Worm (Caenorhabditis elegans) whole organism, midembryonic: ENCODE results near the gene ztf-17.

Source experiments
- T22C8.4 ChIP-seq: fragments of 200-800 bp; sonication (Bioruptor generic); IDR thresholded peaks from 2 replicates; pipeline ENCODE4 v1.3.6; 2022; ENCODE audit warnings: missing genetic modification characterization, missing compliant biosample characterization
- cog-1 ChIP-seq: sonication (generic microtip); optimal IDR thresholded peaks from 2 replicates; lab custom pipeline; 2016; ENCODE audit warnings: missing genetic modification characterization, missing compliant biosample characterization
- flt-1 ChIP-seq: fragments of 200-800 bp; sonication (Bioruptor generic); IDR thresholded peaks from 2 replicates; pipeline ENCODE4 v1.3.6; 2022; ENCODE audit warnings: missing genetic modification characterization, missing compliant biosample characterization
- klf-2 ChIP-seq: fragments of 200-800 bp; sonication (Bioruptor generic); conservative IDR thresholded peaks from 2 replicates; pipeline ENCODE4 v1.3.6; 2022; ENCODE audit warnings: missing genetic modification reagents, missing genetic modification characterization, missing compliant biosample characterization
- med-1 ChIP-seq: sonication (generic microtip); optimal IDR thresholded peaks from 2 replicates; lab custom pipeline; 2017; ENCODE audit warnings: missing genetic modification characterization, mild to moderate bottlenecking, missing compliant biosample characterization, antibody characterized with exemption, missing genetic modification reagents; ENCODE audit not compliant: insufficient read depth
- ref-1 ChIP-seq: fragments of 200-800 bp; sonication (Bioruptor generic); conservative IDR thresholded peaks from 2 replicates; pipeline ENCODE4 v1.3.6; 2022; ENCODE audit warnings: missing genetic modification reagents, missing genetic modification characterization, missing compliant biosample characterization
- tab-1 ChIP-seq: fragments of 200-800 bp; sonication (Bioruptor generic); IDR thresholded peaks from 2 replicates; pipeline ENCODE4 v1.3.6; 2022; ENCODE audit warnings: missing genetic modification characterization, missing compliant biosample characterization
- ztf-23 ChIP-seq: fragments of 200-800 bp; sonication (Bioruptor generic); IDR thresholded peaks from 2 replicates; pipeline ENCODE4 v1.3.6; 2022; ENCODE audit warnings: missing genetic modification reagents, missing genetic modification characterization, missing compliant biosample characterization
- ztf-29 ChIP-seq: fragments of 200-800 bp; sonication (Bioruptor generic); IDR thresholded peaks from 2 replicates; pipeline ENCODE4 v1.3.6; 2022; ENCODE audit warnings: missing genetic modification reagents, missing genetic modification characterization, missing compliant biosample characterization

The ztf-17 gene

DNA sequence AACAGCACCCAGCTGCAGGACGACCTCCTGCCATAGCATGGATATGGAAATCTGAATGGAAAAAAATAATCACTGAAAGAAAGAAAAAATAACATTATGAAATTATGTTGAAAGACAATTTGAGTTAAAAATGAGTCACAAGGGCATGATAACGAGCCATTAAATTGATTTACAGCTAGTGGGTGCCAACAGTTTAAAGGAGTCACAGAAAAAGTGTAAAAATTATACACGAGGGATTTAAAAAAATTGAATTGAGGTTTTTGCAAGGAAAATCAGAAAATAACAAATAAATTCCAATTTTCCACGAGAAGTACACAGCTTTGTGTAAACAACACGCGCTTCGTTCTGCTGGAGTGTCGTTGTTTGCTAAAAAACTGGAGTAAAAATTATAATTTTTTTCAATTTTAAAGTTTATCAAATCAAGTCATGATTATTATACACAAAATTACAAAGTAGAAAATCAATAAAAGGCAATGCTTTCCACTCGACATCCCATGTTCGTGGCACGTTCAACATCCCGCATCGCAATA lies 3.9 kb upstream of the ztf-17 start, which contains the start of gene T01H3.3:
T01H3.3 (minus strand) TSS at position 51 of the 530 bp plus-strand sequence.
- TF ChIP-seq flt-1 = no peak
- TF ChIP-seq ztf-29 (GFP tag; lab: Robert Waterston, UW) = no peak
- TF ChIP-seq tab-1 (GFP tag; lab: Robert Waterston, UW) = no peak
- TF ChIP-seq cog-1 (tag; lab: Kevin White, UChicago) = no peak
- TF ChIP-seq med-1 (GFP tag; lab: Kevin White, UChicago) = no peak
- no peak for TF ChIP-seq T22C8.4 (GFP tag; lab: Robert Waterston, UW)
- no peak for TF ChIP-seq ref-1 (GFP tag; lab: Robert Waterston, UW)
- no peak for TF ChIP-seq klf-2
- no peak for TF ChIP-seq ztf-23 (GFP tag; lab: Robert Waterston, UW)

DNA sequence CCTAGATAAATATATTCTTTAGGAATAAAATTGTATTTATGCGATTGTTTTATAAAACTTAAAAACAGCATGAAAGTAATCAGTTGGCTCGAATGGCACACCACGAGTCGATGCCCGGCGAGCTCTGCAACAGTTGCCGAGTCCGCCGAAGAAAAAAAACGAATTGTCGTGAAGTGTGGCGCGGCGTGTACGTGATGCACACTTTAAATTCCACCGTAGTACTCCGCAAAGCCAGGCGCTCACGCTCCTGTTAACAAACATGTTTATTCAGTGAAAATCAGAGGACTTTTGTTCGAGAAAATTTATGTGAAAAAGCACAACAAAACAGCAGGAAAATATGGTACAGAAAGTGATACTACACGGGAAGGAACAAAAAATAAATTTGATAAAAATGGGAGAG lies 670 bp upstream of the ztf-17 start:
- TF ChIP-seq flt-1 (0 out of 2 replicates have a peak, but pooled peaks have one; percentile 20), med-1 (GFP tag; lab: Kevin White, UChicago) (no peak)

DNA sequence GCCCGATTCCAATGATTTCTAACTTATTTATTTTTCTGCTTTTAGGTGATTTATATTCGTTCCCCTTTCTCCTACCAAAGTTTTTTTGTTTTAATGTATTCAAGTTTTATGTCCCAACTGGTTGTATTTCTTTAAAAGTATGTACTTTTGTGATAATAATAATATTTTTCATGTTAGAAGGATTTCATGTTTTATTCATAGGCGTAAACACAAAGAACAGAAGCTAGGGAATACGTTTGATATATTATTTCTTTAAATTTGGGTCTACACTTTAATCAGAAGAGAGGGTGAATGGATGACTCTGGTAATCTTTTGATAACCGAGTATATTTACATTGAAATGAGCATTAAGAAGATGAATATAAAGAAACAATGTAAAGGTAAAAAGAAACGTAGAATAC lies 3.9 kb downstream of the ztf-17 start:
- TF ChIP-seq med-1 (GFP tag; lab: Kevin White, UChicago) = no peak
- no peak for TF ChIP-seq T22C8.4 (GFP tag; lab: Robert Waterston, UW)
- no peak for TF ChIP-seq ztf-23 (GFP tag; lab: Robert Waterston, UW)
- TF ChIP-seq cog-1 (tag; lab: Kevin White, UChicago) = no peak
- no peak for TF ChIP-seq flt-1
- TF ChIP-seq tab-1 (GFP tag; lab: Robert Waterston, UW) = no peak
- TF ChIP-seq ref-1 (GFP tag; lab: Robert Waterston, UW) = no peak
- no peak for TF ChIP-seq ztf-29 (GFP tag; lab: Robert Waterston, UW)
- TF ChIP-seq klf-2 = no peak

DNA sequence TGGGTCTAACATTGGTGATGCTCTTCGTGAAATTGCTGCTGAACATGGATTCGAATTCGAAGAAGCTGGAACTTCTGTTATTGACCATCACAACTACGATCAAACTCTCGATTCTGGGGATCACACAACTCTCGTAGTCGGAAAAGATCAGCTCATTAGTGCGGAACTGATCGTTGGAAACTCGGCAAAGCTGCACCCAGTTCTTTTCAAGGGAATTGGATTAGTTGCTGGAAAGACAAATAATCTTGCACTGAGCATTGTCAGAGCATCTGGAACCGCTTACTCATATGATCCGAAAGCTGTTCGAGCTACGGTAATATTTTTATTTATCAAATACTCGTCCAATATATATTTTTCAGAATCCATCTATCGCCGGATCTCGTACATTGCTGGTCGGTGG lies 5.1 kb downstream of the ztf-17 start:
- no peak for TF ChIP-seq klf-2

DNA sequence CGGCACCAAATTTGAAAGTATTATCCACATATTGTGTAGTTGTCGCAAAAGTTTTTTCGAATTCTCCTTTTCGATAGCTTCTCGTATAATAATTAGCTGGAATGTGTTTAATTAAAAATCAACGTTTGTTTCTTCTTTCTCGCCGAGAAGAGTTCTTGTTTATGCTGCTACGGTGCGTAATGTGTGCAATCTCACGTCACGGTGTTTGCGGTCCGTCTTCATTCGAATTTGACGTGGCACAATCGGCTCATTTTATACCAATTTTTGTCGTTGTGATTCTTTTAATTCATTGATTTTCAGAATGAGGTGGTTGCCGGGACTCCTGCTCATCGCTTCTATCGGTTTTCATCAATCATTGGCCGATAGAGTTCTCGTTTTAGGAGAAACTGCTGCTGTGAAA lies 5.8 kb downstream of the ztf-17 start, which contains the start of gene ostb-1:
ostb-1 (plus strand) TSS at position 301 of the 400 bp plus-strand sequence.
- TF ChIP-seq ztf-29 (GFP tag; lab: Robert Waterston, UW) (no peak), ref-1 (GFP tag; lab: Robert Waterston, UW) (no peak), klf-2 (no peak), ztf-23 (GFP tag; lab: Robert Waterston, UW) (no peak), cog-1 (tag; lab: Kevin White, UChicago) (no peak), flt-1 (no peak), T22C8.4 (GFP tag; lab: Robert Waterston, UW) (no peak), tab-1 (GFP tag; lab: Robert Waterston, UW) (no peak), med-1 (GFP tag; lab: Kevin White, UChicago) (no peak)

DNA sequence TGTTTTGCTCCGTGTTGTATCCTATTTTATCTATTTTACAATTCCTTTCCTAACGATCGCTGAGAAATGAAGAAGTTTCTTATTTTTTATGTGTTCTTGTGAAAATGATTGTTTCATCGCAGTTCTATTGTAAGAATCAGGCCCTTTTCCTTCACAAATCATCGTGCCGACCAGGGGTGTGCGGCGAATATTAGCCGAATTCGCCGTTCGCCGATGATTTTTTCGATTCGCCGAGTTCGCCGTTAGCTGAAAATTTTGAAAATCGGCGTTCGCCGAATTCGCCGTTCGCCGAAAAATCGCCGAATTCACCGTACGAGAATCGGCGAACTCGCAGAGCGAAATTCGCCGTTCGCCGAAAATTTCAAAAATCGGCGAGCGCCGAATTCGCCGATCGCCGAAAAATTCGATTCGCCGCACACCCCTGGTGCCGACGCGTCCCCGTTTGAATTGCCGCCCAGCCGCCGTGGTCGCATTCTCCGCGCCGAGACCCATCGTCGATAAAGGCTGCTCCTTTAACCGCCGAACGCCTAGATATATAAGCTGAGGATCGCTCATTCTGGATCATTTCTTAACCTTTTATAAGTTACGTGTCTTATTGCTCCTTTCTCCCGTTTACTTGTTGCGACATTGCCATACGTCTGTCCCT lies 6.4 kb downstream of the ztf-17 start:
- no peak for TF ChIP-seq ztf-23 (GFP tag; lab: Robert Waterston, UW)
- no peak for TF ChIP-seq tab-1 (GFP tag; lab: Robert Waterston, UW)
- no peak for TF ChIP-seq T22C8.4 (GFP tag; lab: Robert Waterston, UW)
- TF ChIP-seq ref-1 (GFP tag; lab: Robert Waterston, UW) = no peak
- TF ChIP-seq med-1 (GFP tag; lab: Kevin White, UChicago) = no peak
- no peak for TF ChIP-seq klf-2

DNA sequence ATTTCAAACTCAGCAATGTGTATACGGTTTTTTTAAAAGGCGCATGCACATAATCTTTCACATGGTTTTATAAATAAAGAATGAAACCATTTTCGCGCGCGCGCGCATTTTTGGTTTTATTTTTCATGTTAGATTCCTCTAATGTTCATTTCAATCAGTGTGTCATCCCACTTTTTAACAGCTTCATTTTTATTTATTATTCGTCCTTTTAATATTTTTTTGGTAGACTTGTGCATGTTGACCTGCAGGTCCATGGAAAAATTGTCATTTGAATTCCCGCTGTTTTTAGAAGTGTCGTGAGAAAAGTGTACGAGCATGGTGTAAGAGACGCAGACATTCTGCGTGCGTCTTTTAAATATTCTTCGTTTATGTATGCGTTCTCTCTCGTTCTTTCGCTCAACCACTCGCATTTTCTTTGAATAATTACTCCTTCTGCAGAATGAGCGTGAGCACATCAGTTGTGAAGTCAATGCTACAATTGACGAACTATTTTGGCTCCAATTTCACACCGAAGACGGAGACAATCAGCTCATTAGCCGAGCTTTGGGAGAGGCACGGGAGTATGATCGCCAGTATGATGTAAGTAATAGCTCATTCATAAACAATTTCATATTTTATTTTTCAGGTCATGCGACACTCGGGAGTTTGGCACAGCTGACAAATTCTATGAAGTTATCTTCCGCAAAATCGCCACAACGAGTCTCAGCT lies 9.6 kb downstream of the ztf-17 start, which contains the start of gene lin-5:
lin-5 (plus strand) TSS at position 354 of the 708 bp plus-strand sequence.
- TF ChIP-seq med-1 (GFP tag; lab: Kevin White, UChicago) (no peak), klf-2 (0 out of 2 replicates have a peak, but pooled peaks have one; percentile 47), flt-1 (no peak), ztf-29 (GFP tag; lab: Robert Waterston, UW) (no peak), cog-1 (tag; lab: Kevin White, UChicago) (peak; percentile 36), T22C8.4 (GFP tag; lab: Robert Waterston, UW) (no peak), ref-1 (GFP tag; lab: Robert Waterston, UW) (no peak)

DNA sequence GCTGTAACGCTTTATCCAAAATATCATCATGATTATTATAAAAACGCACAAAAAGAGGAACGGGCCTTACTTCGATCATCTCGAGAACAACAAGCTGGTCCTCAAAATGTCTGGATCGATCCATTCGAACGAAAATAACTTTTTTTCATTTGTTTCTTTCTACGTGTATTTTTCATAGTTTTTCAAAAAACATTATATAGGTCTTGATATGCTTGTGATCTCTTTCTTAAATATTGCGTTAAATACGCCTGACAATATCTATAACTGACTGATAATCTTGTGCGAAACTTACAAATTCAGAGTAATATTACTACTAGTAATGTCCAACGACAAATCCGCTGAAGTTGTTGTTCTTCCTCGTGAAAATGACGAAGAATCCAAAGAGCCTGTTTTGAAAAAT lies 11.9 kb downstream of the ztf-17 start, which contains the start of gene sds-22:
sds-22 (plus strand) TSS at position 301 of the 400 bp plus-strand sequence.
- TF ChIP-seq ztf-23 (GFP tag; lab: Robert Waterston, UW) = no peak
- TF ChIP-seq T22C8.4 (GFP tag; lab: Robert Waterston, UW) = no peak

DNA sequence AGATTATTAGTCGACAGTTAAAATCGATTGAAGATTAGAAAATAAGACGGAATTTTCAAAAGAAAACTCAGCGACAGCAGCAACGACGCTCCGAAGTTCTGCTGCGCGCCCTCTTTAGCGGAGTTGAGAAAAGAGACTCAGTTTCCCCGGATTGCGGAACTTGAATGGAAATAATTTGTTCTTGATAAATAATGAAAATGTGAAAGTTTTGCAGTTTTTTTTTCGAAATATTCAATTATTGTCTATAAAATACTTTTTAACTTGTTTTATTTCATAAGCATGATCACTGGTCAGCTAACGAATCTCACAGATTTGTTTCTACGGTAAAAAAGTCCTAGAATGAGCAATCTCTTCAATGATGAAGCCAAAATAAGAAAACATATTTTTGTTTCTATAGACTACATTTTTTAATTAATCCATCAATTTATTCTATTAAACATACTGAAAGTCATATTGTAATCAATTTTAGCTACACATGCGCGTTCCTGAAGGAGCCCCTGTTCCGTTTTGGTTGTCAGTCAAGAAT lies 12.4 kb downstream of the ztf-17 start, which contains the start of the genes cec-3 and T09A5.15:
cec-3 (minus strand) TSS at position 116 of the 526 bp plus-strand sequence.
T09A5.15 (plus strand) TSS at position 476 of the 526 bp plus-strand sequence.
- no peak; the same call in 1 of the 2 replicates for TF ChIP-seq ztf-29 (GFP tag; lab: Robert Waterston, UW)
- no peak for TF ChIP-seq tab-1 (GFP tag; lab: Robert Waterston, UW)
- no peak for TF ChIP-seq ref-1 (GFP tag; lab: Robert Waterston, UW)
- no peak for TF ChIP-seq med-1 (GFP tag; lab: Kevin White, UChicago)
- TF ChIP-seq cog-1 (tag; lab: Kevin White, UChicago) = peak; percentile 22
- no peak for TF ChIP-seq klf-2
- TF ChIP-seq flt-1 = peak; percentile 48; the same call in 1 of the 2 replicates
- TF ChIP-seq ztf-23 (GFP tag; lab: Robert Waterston, UW) = 0 out of 2 replicates have a peak, but pooled peaks have one; percentile 35
- TF ChIP-seq T22C8.4 (GFP tag; lab: Robert Waterston, UW) = no peak
